Fruit fly (Drosophila melanogaster) whole organism, embryonic: ENCODE measurements around the gene CG42269.

Experiments used
- B-H1 ChIP-seq: fragments of 200-800 bp; sonication (Bioruptor generic); IDR thresholded peaks from 3 replicates; pipeline ENCODE4 v1.3.6; 2022; ENCODE audit warnings: missing biosample characterization, missing genetic modification characterization
- Blimp-1 ChIP-seq: fragments of 200-800 bp; sonication (Bioruptor generic); optimal IDR thresholded peaks from 3 replicates; lab custom pipeline; 2018; ENCODE audit warnings: missing biosample characterization, missing genetic modification characterization, mild to moderate bottlenecking, moderate library complexity, missing genetic modification reagents
- CG10543 ChIP-seq: fragments of 200-800 bp; sonication (Bioruptor generic); optimal IDR thresholded peaks from 3 replicates; lab custom pipeline; 2017; ENCODE audit warnings: missing biosample characterization, mild to moderate bottlenecking, missing genetic modification characterization, moderate library complexity
- CG10979 ChIP-seq: fragments of 200-800 bp; sonication (Bioruptor generic); optimal IDR thresholded peaks from 2 replicates; lab custom pipeline; 2018; ENCODE audit warnings: missing biosample characterization, mild to moderate bottlenecking, missing genetic modification characterization, moderate library complexity
- CG11093 ChIP-seq: fragments of 200-800 bp; sonication (Bioruptor generic); IDR thresholded peaks from 3 replicates; pipeline ENCODE4 v1.3.6; 2022; ENCODE audit warnings: missing biosample characterization, missing genetic modification characterization
- CG12659 ChIP-seq: fragments of 200-800 bp; sonication (Bioruptor generic); optimal IDR thresholded peaks from 3 replicates; lab custom pipeline; 2017; ENCODE audit warnings: mild to moderate bottlenecking, missing biosample characterization, missing genetic modification reagents, missing genetic modification characterization
- CG12769 ChIP-seq: fragments of 200-800 bp; sonication (Bioruptor generic); optimal IDR thresholded peaks from 2 replicates; lab custom pipeline; 2019; ENCODE audit warnings: missing biosample characterization, mild to moderate bottlenecking, missing genetic modification characterization, moderate library complexity
- CG13624 ChIP-seq: fragments of 200-800 bp; sonication (Bioruptor generic); optimal IDR thresholded peaks from 2 replicates; lab custom pipeline; 2016; ENCODE audit warnings: missing biosample characterization, missing genetic modification characterization
- CG15011 ChIP-seq: fragments of 200-800 bp; sonication (Bioruptor generic); optimal IDR thresholded peaks from 3 replicates; lab custom pipeline; 2018; ENCODE audit warnings: missing biosample characterization, mild to moderate bottlenecking, missing genetic modification characterization
- CG16863 ChIP-seq: fragments of 200-800 bp; sonication (Bioruptor generic); optimal IDR thresholded peaks from 3 replicates; lab custom pipeline; 2016; ENCODE audit warnings: missing biosample characterization, missing genetic modification characterization
- CG17912 ChIP-seq: fragments of 200-800 bp; sonication (Bioruptor generic); optimal IDR thresholded peaks from 2 replicates; lab custom pipeline; 2018; ENCODE audit warnings: missing biosample characterization, mild to moderate bottlenecking, missing genetic modification characterization
- CG34376 ChIP-seq: fragments of 200-800 bp; sonication (Bioruptor generic); optimal IDR thresholded peaks from 2 replicates; lab custom pipeline; 2018; ENCODE audit warnings: missing biosample characterization, mild to moderate bottlenecking, missing genetic modification characterization
- CG6175 ChIP-seq: fragments of 200-800 bp; sonication (Bioruptor generic); IDR thresholded peaks from 3 replicates; pipeline ENCODE4 v1.3.6; 2022; ENCODE audit warnings: missing biosample characterization, missing genetic modification characterization
- CG6791 ChIP-seq: fragments of 200-800 bp; sonication (Bioruptor generic); IDR thresholded peaks from 3 replicates; pipeline ENCODE4 v1.3.6; 2022; ENCODE audit warnings: missing biosample characterization, missing genetic modification characterization; ENCODE audit not compliant: partially characterized antibody
- CG7963 ChIP-seq: fragments of 200-800 bp; sonication (Bioruptor generic); IDR thresholded peaks from 3 replicates; pipeline ENCODE4 v1.3.6; 2022; ENCODE audit warnings: missing biosample characterization, missing genetic modification characterization; ENCODE audit not compliant: partially characterized antibody
- CG8388 ChIP-seq: fragments of 200-800 bp; sonication (Bioruptor generic); optimal IDR thresholded peaks from 2 replicates; lab custom pipeline; 2019; ENCODE audit warnings: missing biosample characterization, mild to moderate bottlenecking, missing genetic modification characterization, moderate library complexity
- CG9215 ChIP-seq: fragments of 200-800 bp; sonication (Bioruptor generic); IDR thresholded peaks from 2 replicates; pipeline ENCODE4 v1.3.6; 2022; ENCODE audit warnings: missing biosample characterization, missing genetic modification characterization
- CG9727 ChIP-seq: fragments of 200-800 bp; sonication (Bioruptor generic); optimal IDR thresholded peaks from 3 replicates; lab custom pipeline; 2017; ENCODE audit warnings: missing biosample characterization, mild to moderate bottlenecking, missing genetic modification characterization
- CHES-1-like ChIP-seq: fragments of 200-800 bp; sonication (Bioruptor generic); optimal IDR thresholded peaks from 2 replicates; lab custom pipeline; 2016; ENCODE audit warnings: missing biosample characterization, missing genetic modification characterization
- CTCF ChIP-seq: fragments of 200-800 bp; sonication (Bioruptor generic); optimal IDR thresholded peaks from 2 replicates; lab custom pipeline; 2017; ENCODE audit warnings: missing biosample characterization, mild to moderate bottlenecking, missing genetic modification characterization, moderate library complexity
- D19A ChIP-seq: fragments of 200-800 bp; optimal IDR thresholded peaks from 3 replicates; lab custom pipeline; 2019; ENCODE audit warnings: missing biosample characterization, mild to moderate bottlenecking, missing genetic modification characterization, moderate library complexity
- Dip3 ChIP-seq: fragments of 200-800 bp; sonication (Bioruptor generic); optimal IDR thresholded peaks from 3 replicates; lab custom pipeline; 2016; ENCODE audit warnings: missing biosample characterization, missing genetic modification characterization
- Doc3 ChIP-seq: fragments of 200-800 bp; sonication (Bioruptor generic); IDR thresholded peaks from 3 replicates; pipeline ENCODE4 v1.3.6; 2022; ENCODE audit warnings: missing biosample characterization, missing genetic modification characterization; ENCODE audit not compliant: partially characterized antibody
- Lim3 ChIP-seq: fragments of 200-800 bp; sonication (Bioruptor generic); IDR thresholded peaks from 2 replicates; pipeline ENCODE4 v1.3.6; 2022; ENCODE audit warnings: missing biosample characterization, missing genetic modification characterization
- MTF-1 ChIP-seq: fragments of 200-800 bp; sonication (Bioruptor generic); optimal IDR thresholded peaks from 2 replicates; lab custom pipeline; 2018; ENCODE audit warnings: missing biosample characterization, mild to moderate bottlenecking, missing genetic modification characterization, borderline replicate concordance
- Nf-YC ChIP-seq: fragments of 200-800 bp; optimal IDR thresholded peaks from 3 replicates; lab custom pipeline; 2019; ENCODE audit warnings: missing biosample characterization, mild to moderate bottlenecking, missing genetic modification characterization, moderate library complexity
- NfI ChIP-seq: fragments of 200-800 bp; sonication (Bioruptor generic); optimal IDR thresholded peaks from 3 replicates; lab custom pipeline; 2018; ENCODE audit warnings: missing biosample characterization, mild to moderate bottlenecking, missing genetic modification characterization, moderate library complexity
- Oli ChIP-seq: fragments of 200-800 bp; sonication (Bioruptor generic); optimal IDR thresholded peaks from 2 replicates; lab custom pipeline; 2018; ENCODE audit warnings: missing biosample characterization, mild to moderate bottlenecking, missing genetic modification characterization, moderate library complexity
- PHDP ChIP-seq: fragments of 200-800 bp; sonication (Bioruptor generic); optimal IDR thresholded peaks from 3 replicates; lab custom pipeline; 2018; ENCODE audit warnings: missing biosample characterization, mild to moderate bottlenecking, missing genetic modification characterization, moderate library complexity
- Poxn ChIP-seq: fragments of 200-800 bp; sonication (Bioruptor generic); IDR thresholded peaks from 2 replicates; pipeline ENCODE4 v1.3.6; 2022; ENCODE audit warnings: missing biosample characterization, missing genetic modification characterization
- Six4 ChIP-seq: fragments of 200-800 bp; sonication (Bioruptor generic); optimal IDR thresholded peaks from 2 replicates; lab custom pipeline; 2016; ENCODE audit warnings: missing biosample characterization, missing genetic modification characterization
- TFAM ChIP-seq: fragments of 200-800 bp; sonication (Bioruptor generic); optimal IDR thresholded peaks from 2 replicates; lab custom pipeline; 2017; ENCODE audit warnings: missing biosample characterization, missing genetic modification characterization, inconsistent platforms
- YL-1 ChIP-seq: fragments of 200-800 bp; sonication (Bioruptor generic); optimal IDR thresholded peaks from 3 replicates; lab custom pipeline; 2017; ENCODE audit warnings: missing biosample characterization, mild to moderate bottlenecking, missing genetic modification characterization
- bsh ChIP-seq, 2 experiments: fragments of 200-800 bp; sonication (Bioruptor generic); optimal IDR thresholded peaks; 2 replicates each; lab custom pipeline; 2017 to 2018; ENCODE audit warnings: mild to moderate bottlenecking in 2 of 2, missing biosample characterization in 2 of 2, missing genetic modification characterization in 2 of 2, moderate library complexity in 1 of 2
- btn ChIP-seq: fragments of 200-800 bp; sonication (Bioruptor generic); optimal IDR thresholded peaks from 2 replicates; lab custom pipeline; 2016; ENCODE audit warnings: missing biosample characterization, missing genetic modification characterization
- caup ChIP-seq: fragments of 200-800 bp; sonication (Bioruptor generic); optimal IDR thresholded peaks from 3 replicates; lab custom pipeline; 2017; ENCODE audit warnings: missing biosample characterization, mild to moderate bottlenecking, missing genetic modification characterization, moderate library complexity; ENCODE audit not compliant: severe bottlenecking
- dati ChIP-seq: fragments of 200-800 bp; sonication (Bioruptor generic); IDR thresholded peaks from 2 replicates; pipeline ENCODE4 v1.3.6; 2022; ENCODE audit warnings: missing biosample characterization, missing genetic modification characterization
- dmrt11E ChIP-seq: fragments of 200-800 bp; sonication (Bioruptor generic); optimal IDR thresholded peaks from 3 replicates; lab custom pipeline; 2018; ENCODE audit warnings: missing biosample characterization, mild to moderate bottlenecking, missing genetic modification characterization, moderate library complexity
- exex ChIP-seq: fragments of 200-800 bp; sonication (Bioruptor generic); optimal IDR thresholded peaks from 4 replicates; lab custom pipeline; 2018; ENCODE audit warnings: missing biosample characterization, mild to moderate bottlenecking, missing genetic modification characterization, moderate library complexity
- gem ChIP-seq: fragments of 200-800 bp; sonication (Bioruptor generic); optimal IDR thresholded peaks from 2 replicates; lab custom pipeline; 2019; ENCODE audit warnings: missing biosample characterization, mild to moderate bottlenecking, missing genetic modification characterization, moderate library complexity
- gfzf ChIP-seq: fragments of 200-800 bp; sonication (Bioruptor generic); optimal IDR thresholded peaks from 2 replicates; lab custom pipeline; 2016; ENCODE audit warnings: missing biosample characterization, mild to moderate bottlenecking, missing genetic modification characterization, moderate library complexity
- ind ChIP-seq: fragments of 200-800 bp; sonication (Bioruptor generic); optimal IDR thresholded peaks from 3 replicates; lab custom pipeline; 2016; ENCODE audit warnings: missing biosample characterization, missing genetic modification characterization
- lola ChIP-seq, 3 experiments: fragments of >200 bp in 2 of 3; fragments of 200-800 bp in 1 of 3; sonication (Bioruptor generic) in 1 of 3; optimal IDR thresholded peaks; 2 replicates each; lab custom pipeline; 2017 to 2019; ENCODE audit warnings: missing biosample characterization in 3 of 3, missing genetic modification characterization in 3 of 3, mild to moderate bottlenecking in 1 of 3, moderate library complexity in 1 of 3
- mam ChIP-seq: fragments of 200-800 bp; sonication (Bioruptor generic); optimal IDR thresholded peaks from 3 replicates; lab custom pipeline; 2016; ENCODE audit warnings: missing biosample characterization, missing genetic modification characterization
- nmo ChIP-seq: fragments of 200-800 bp; sonication (Bioruptor generic); optimal IDR thresholded peaks from 2 replicates; lab custom pipeline; 2018; ENCODE audit warnings: missing biosample characterization, mild to moderate bottlenecking, missing genetic modification characterization, moderate library complexity
- p53 ChIP-seq: fragments of 200-800 bp; sonication (Bioruptor generic); optimal IDR thresholded peaks from 2 replicates; lab custom pipeline; 2016; ENCODE audit warnings: missing biosample characterization, missing genetic modification characterization
- sna ChIP-seq: fragments of 200-800 bp; sonication (Bioruptor generic); IDR thresholded peaks from 2 replicates; pipeline ENCODE4 v1.3.6; 2022; ENCODE audit warnings: missing biosample characterization, missing genetic modification characterization; ENCODE audit not compliant: partially characterized antibody
- tgo ChIP-seq: fragments of 200-800 bp; sonication (Bioruptor generic); IDR thresholded peaks from 3 replicates; pipeline ENCODE4 v1.3.6; 2022; ENCODE audit warnings: missing biosample characterization, missing genetic modification characterization
- trem ChIP-seq: fragments of 200-800 bp; optimal IDR thresholded peaks from 3 replicates; lab custom pipeline; 2019; ENCODE audit warnings: missing biosample characterization, mild to moderate bottlenecking, missing genetic modification characterization, moderate library complexity
- wdn ChIP-seq: fragments of 200-800 bp; sonication (Bioruptor generic); IDR thresholded peaks from 2 replicates; pipeline ENCODE4 v1.3.6; 2022; ENCODE audit warnings: missing biosample characterization, missing genetic modification characterization

The CG42269 gene

dm6 chr3L:6085157-6085556 is 19.1 kb downstream of the CG42269 start (continued):
- TF ChIP-seq bsh (GFP tag; optimal IDR thresholded peaks at IDR 0.05; lab: Kevin White, UChicago) (peak in 1 of 2 experiments; percentile 70), Six4 (GFP tag; lab: Kevin White, UChicago) (no peak), CG15011 (no peak), caup (GFP tag; lab: Kevin White, UChicago) (no peak), CG7963 (GFP tag; lab: Robert Waterston, UW) (no peak), Oli (tag; lab: Kevin White, UChicago) (peak; percentile 12), Blimp-1 (GFP tag; lab: Kevin White, UChicago) (peak; percentile 42), nmo (peak; percentile 17), CG10979 (tag; lab: Kevin White, UChicago) (peak; percentile 51), mam (GFP tag; lab: Kevin White, UChicago) (no peak), CG12659 (GFP tag; lab: Kevin White, UChicago) (peak; percentile 9), TFAM (GFP tag; lab: Kevin White, UChicago) (no peak), D19A (tag; lab: Kevin White, UChicago) (peak; percentile 50)

- TF ChIP-seq wdn (GFP tag; lab: Robert Waterston, UW), result no peak
- TF ChIP-seq CG12769 (tag; lab: Kevin White, UChicago), result no peak
- TF ChIP-seq MTF-1, result no peak
- TF ChIP-seq NfI (GFP tag; lab: Kevin White, UChicago), result peak; percentile 39
- TF ChIP-seq sna, result no peak
- peak; percentile 3 for TF ChIP-seq Dip3
- TF ChIP-seq CG6791 (GFP tag; lab: Robert Waterston, UW), result no peak
- TF ChIP-seq CG9727 (GFP tag; lab: Kevin White, UChicago), result peak; percentile 23
- TF ChIP-seq CG6175 (GFP tag; lab: Robert Waterston, UW), result no peak
- no peak for TF ChIP-seq trem
- no peak for TF ChIP-seq btn (GFP tag; lab: Kevin White, UChicago)
- no peak for TF ChIP-seq Nf-YC (tag; lab: Kevin White, UChicago)
- TF ChIP-seq YL-1, result no peak
- TF ChIP-seq ind (GFP tag; lab: Kevin White, UChicago), result no peak
- TF ChIP-seq dmrt11E (tag; lab: Kevin White, UChicago), result no peak
- no peak for TF ChIP-seq lola (GFP tag; optimal IDR thresholded peaks at IDR 0.05; lab: Kevin White, UChicago)
- no peak for TF ChIP-seq p53
- TF ChIP-seq Poxn (GFP tag; lab: Robert Waterston, UW), result no peak
- peak; percentile 70 for TF ChIP-seq gem
- no peak for TF ChIP-seq tgo (GFP tag; lab: Robert Waterston, UW)
- TF ChIP-seq CG13624 (GFP tag; lab: Kevin White, UChicago), result peak; percentile 38
- TF ChIP-seq CHES-1-like (GFP tag; lab: Kevin White, UChicago), result no peak
- TF ChIP-seq dati (GFP tag; lab: Robert Waterston, UW), result no peak
- no peak for TF ChIP-seq gfzf (GFP tag; lab: Kevin White, UChicago)
- TF ChIP-seq CG11093 (GFP tag; lab: Robert Waterston, UW), result no peak
- peak; percentile 38 for TF ChIP-seq CG8388 (GFP tag; lab: Kevin White, UChicago)
- TF ChIP-seq CG9215 (GFP tag; lab: Robert Waterston, UW), result no peak
- no peak for TF ChIP-seq CG10543
- TF ChIP-seq Lim3 (GFP tag; lab: Robert Waterston, UW), result no peak
- TF ChIP-seq exex (tag; lab: Kevin White, UChicago), result no peak
- TF ChIP-seq Doc3 (GFP tag; lab: Robert Waterston, UW), result no peak
- TF ChIP-seq CG17912 (GFP tag; lab: Kevin White, UChicago), result no peak
- TF ChIP-seq B-H1 (GFP tag; lab: Robert Waterston, UW), result no peak
- no peak for TF ChIP-seq CG34376 (GFP tag; lab: Kevin White, UChicago)
- TF ChIP-seq CTCF (GFP tag; lab: Kevin White, UChicago), result no peak
- TF ChIP-seq PHDP, result peak; percentile 35
- TF ChIP-seq CG16863 (GFP tag; lab: Kevin White, UChicago), result no peak
Observed at dm6 chr3L:6085988-6086387, 19.9 kb downstream of the CG42269 start.
